In genomic region chrX:1446593-1447141, ce11 we compare ENCODE assay signal across 4 worm cellular contexts.
TF ChIP-seq lines count a peak whose summit lies in the region.

Gene zfp-3 (minus strand): TSS chrX:1446643.

TF ChIP-seq in whole organism, L2 larva, 48 proteins besides CTCF, POLR2A, EP300 and RAD21 (continues in another document):
- peak; percentile 66 for TF ChIP-seq skn-1 (tag; optimal IDR thresholded peaks at IDR 0.05; lab: Kevin White, UChicago)
- peak; percentile 44 for TF ChIP-seq ceh-16 (tag; optimal IDR thresholded peaks at IDR 0.05; lab: Kevin White, UChicago)
- TF ChIP-seq fos-1 (tag; optimal IDR thresholded peaks at IDR 0.05; lab: Kevin White, UChicago): peak; percentile 97
- peak; percentile 36 for TF ChIP-seq lin-39 (tag; optimal IDR thresholded peaks at IDR 0.05; lab: Kevin White, UChicago)
- TF ChIP-seq nhr-10 (tag; optimal IDR thresholded peaks at IDR 0.05; lab: Kevin White, UChicago): peak; percentile 53
- no peak for TF ChIP-seq elt-3 (tag; optimal IDR thresholded peaks at IDR 0.05; lab: Kevin White, UChicago)
- TF ChIP-seq mbf-1 (tag; optimal IDR thresholded peaks at IDR 0.05; lab: Kevin White, UChicago): no peak
- peak; percentile 93 for TF ChIP-seq nhr-6 (tag; optimal IDR thresholded peaks at IDR 0.05; lab: Kevin White, UChicago)
- TF ChIP-seq R02D3.7 (tag; optimal IDR thresholded peaks at IDR 0.05; lab: Kevin White, UChicago): peak; percentile 12
- no peak for TF ChIP-seq alr-1 (tag; optimal IDR thresholded peaks at IDR 0.05; lab: Kevin White, UChicago)
- peak; percentile 96 for TF ChIP-seq nhr-25 (tag; optimal IDR thresholded peaks at IDR 0.05; lab: Kevin White, UChicago)
- no peak for TF ChIP-seq aly-2 (tag; optimal IDR thresholded peaks at IDR 0.05; lab: Kevin White, UChicago)
- TF ChIP-seq nhr-77 (tag; optimal IDR thresholded peaks at IDR 0.05; lab: Kevin White, UChicago): peak; percentile 36
- peak; percentile 98 for TF ChIP-seq C34F6.9 (tag; optimal IDR thresholded peaks at IDR 0.05; lab: Kevin White, UChicago)
- peak; percentile 97 for TF ChIP-seq mdl-1 (tag; optimal IDR thresholded peaks at IDR 0.05; lab: Kevin White, UChicago)
- peak; percentile 62 for TF ChIP-seq ama-1 (optimal IDR thresholded peaks at IDR 0.05; lab: Kevin White, UChicago)
- TF ChIP-seq ztf-1 (GFP tag; conservative IDR thresholded peaks at IDR 0.05; lab: Robert Waterston, UW): no peak
- TF ChIP-seq ZK546.5 (tag; optimal IDR thresholded peaks at IDR 0.05; lab: Kevin White, UChicago): peak; percentile 69
- peak; percentile 84 for TF ChIP-seq blmp-1 (tag; optimal IDR thresholded peaks at IDR 0.05; lab: Kevin White, UChicago; ENCODE audit: insufficient read depth)
- peak; percentile 92 for TF ChIP-seq zag-1 (tag; optimal IDR thresholded peaks at IDR 0.05; lab: Kevin White, UChicago)
- TF ChIP-seq crh-2 (tag; optimal IDR thresholded peaks at IDR 0.05; lab: Kevin White, UChicago): peak; percentile 94
- no peak for TF ChIP-seq nhr-11 (tag; optimal IDR thresholded peaks at IDR 0.05; lab: Kevin White, UChicago)
- peak; percentile 60 for TF ChIP-seq Y55F3AM.14 (GFP tag; optimal IDR thresholded peaks at IDR 0.05; lab: Kevin White, UChicago)

TF ChIP-seq in whole organism, L4 larva, 104 proteins besides CTCF, POLR2A, EP300 and RAD21 (continues in another document):
- TF ChIP-seq dve-1 (tag; optimal IDR thresholded peaks at IDR 0.05; lab: Kevin White, UChicago; ENCODE audit: insufficient read depth): peak; percentile 97
- TF ChIP-seq skn-1 (tag; optimal IDR thresholded peaks at IDR 0.05; lab: Kevin White, UChicago): peak; percentile 6
- TF ChIP-seq zip-2 (tag; optimal IDR thresholded peaks at IDR 0.05; lab: Kevin White, UChicago): no peak
- peak; percentile 96 for TF ChIP-seq hmg-1.1 (GFP tag; IDR thresholded peaks at IDR 0.05; lab: Robert Waterston, UW)
- no peak for TF ChIP-seq snpc-4 (tag; optimal IDR thresholded peaks at IDR 0.05; lab: Kevin White, UChicago)
- TF ChIP-seq ztf-7 (tag; optimal IDR thresholded peaks at IDR 0.05; lab: Kevin White, UChicago): peak; percentile 83
- TF ChIP-seq F10B5.3 (tag; optimal IDR thresholded peaks at IDR 0.05; lab: Kevin White, UChicago): peak; percentile 71
- TF ChIP-seq nhr-76 (tag; optimal IDR thresholded peaks at IDR 0.05; lab: Kevin White, UChicago): no peak
- TF ChIP-seq daf-16 (GFP tag; optimal IDR thresholded peaks at IDR 0.05; lab: Kevin White, UChicago): peak; percentile 62 to 79
- peak; percentile 88 for TF ChIP-seq daf-16 (tag; optimal IDR thresholded peaks at IDR 0.05; lab: Kevin White, UChicago)
- TF ChIP-seq ceh-28 (tag; optimal IDR thresholded peaks at IDR 0.05; lab: Kevin White, UChicago): peak; percentile 72
- TF ChIP-seq nhr-41 (GFP tag; IDR thresholded peaks at IDR 0.05; lab: Robert Waterston, UW): peak; percentile 83
- TF ChIP-seq lir-3 (tag; optimal IDR thresholded peaks at IDR 0.05; lab: Kevin White, UChicago): peak; percentile 45
- TF ChIP-seq ceh-82 (tag; optimal IDR thresholded peaks at IDR 0.05; lab: Kevin White, UChicago): no peak
- no peak for TF ChIP-seq snpc-1.2 (GFP tag; IDR thresholded peaks at IDR 0.05; lab: Robert Waterston, UW)
- peak; percentile 90 for TF ChIP-seq mxl-3 (GFP tag; optimal IDR thresholded peaks at IDR 0.05; lab: Kevin White, UChicago)
- peak; percentile 2 for TF ChIP-seq ces-1 (GFP tag; optimal IDR thresholded peaks at IDR 0.05; lab: Kevin White, UChicago)
- 0 out of 2 replicates have a peak, but pooled peaks have one; percentile 47 for TF ChIP-seq ZK337.2 (GFP tag; IDR thresholded peaks at IDR 0.05; lab: Robert Waterston, UW)
- no peak for TF ChIP-seq T20F7.1 (GFP tag; optimal IDR thresholded peaks at IDR 0.05; lab: Kevin White, UChicago)
- TF ChIP-seq unc-39 (tag; optimal IDR thresholded peaks at IDR 0.05; lab: Kevin White, UChicago): no peak
- peak; percentile 86 for TF ChIP-seq nhr-102 (tag; optimal IDR thresholded peaks at IDR 0.05; lab: Kevin White, UChicago)
- peak; percentile 87 for TF ChIP-seq T26A8.4 (GFP tag; IDR thresholded peaks at IDR 0.05; lab: Robert Waterston, UW)
- peak; percentile 89 for TF ChIP-seq jun-1 (tag; optimal IDR thresholded peaks at IDR 0.05; lab: Kevin White, UChicago)
- no peak for TF ChIP-seq nhr-111 (GFP tag; optimal IDR thresholded peaks at IDR 0.05; lab: Kevin White, UChicago)

TF ChIP-seq in whole organism, late embryonic, 69 proteins besides CTCF, POLR2A, EP300 and RAD21 (continues in another document):
- TF ChIP-seq hlh-8 (tag; optimal IDR thresholded peaks at IDR 0.05; lab: Kevin White, UChicago) (peak; percentile 32), ttx-3 (tag; optimal IDR thresholded peaks at IDR 0.05; lab: Kevin White, UChicago) (no peak), ahr-1 (tag; optimal IDR thresholded peaks at IDR 0.05; lab: Kevin White, UChicago) (no peak), ceh-6 (GFP tag; optimal IDR thresholded peaks at IDR 0.05; lab: Kevin White, UChicago) (no peak), lin-11 (tag; optimal IDR thresholded peaks at IDR 0.05; lab: Kevin White, UChicago) (no peak), T23F11.4 (GFP tag; optimal IDR thresholded peaks at IDR 0.05; lab: Kevin White, UChicago) (no peak), fkh-6 (tag; optimal IDR thresholded peaks at IDR 0.05; lab: Kevin White, UChicago) (no peak), rnt-1 (tag; optimal IDR thresholded peaks at IDR 0.05; lab: Kevin White, UChicago) (peak; percentile 67), hlh-13 (GFP tag; optimal IDR thresholded peaks at IDR 0.05; lab: Kevin White, UChicago) (no peak), ama-1 (optimal IDR thresholded peaks at IDR 0.05; lab: Kevin White, UChicago) (peak; percentile 49), sdc-2 (tag; optimal IDR thresholded peaks at IDR 0.05; lab: Kevin White, UChicago) (peak; percentile 92), ceh-34 (tag; optimal IDR thresholded peaks at IDR 0.05; lab: Kevin White, UChicago) (peak; percentile 87), pat-9 (tag; optimal IDR thresholded peaks at IDR 0.05; lab: Kevin White, UChicago) (no peak), Y22D7AL.16 (tag; optimal IDR thresholded peaks at IDR 0.05; lab: Kevin White, UChicago) (no peak), F13H6.1 (tag; optimal IDR thresholded peaks at IDR 0.05; lab: Kevin White, UChicago) (peak; percentile 82), sox-2 (GFP tag; IDR thresholded peaks at IDR 0.05; lab: Robert Waterston, UW) (no peak), unc-55 (GFP tag; optimal IDR thresholded peaks at IDR 0.05; lab: Kevin White, UChicago) (peak; percentile 67), hlh-30 (tag; optimal IDR thresholded peaks at IDR 0.05; lab: Kevin White, UChicago; ENCODE audit: insufficient read depth) (peak; percentile 98), ceh-2 (tag; optimal IDR thresholded peaks at IDR 0.05; lab: Kevin White, UChicago) (peak; percentile 23), ref-2 (tag; optimal IDR thresholded peaks at IDR 0.05; lab: Kevin White, UChicago) (peak; percentile 86), tbx-7 (tag; optimal IDR thresholded peaks at IDR 0.05; lab: Kevin White, UChicago) (no peak), zip-5 (tag; optimal IDR thresholded peaks at IDR 0.05; lab: Kevin White, UChicago) (no peak), ceh-14 (tag; optimal IDR thresholded peaks at IDR 0.05; lab: Kevin White, UChicago) (peak; percentile 64), ets-4 (tag; optimal IDR thresholded peaks at IDR 0.05; lab: Kevin White, UChicago) (peak; percentile 73), pros-1 (tag; optimal IDR thresholded peaks at IDR 0.05; lab: Kevin White, UChicago) (peak; percentile 75), mec-3 (tag; optimal IDR thresholded peaks at IDR 0.05; lab: Kevin White, UChicago; ENCODE audit: borderline replicate concordance) (no peak)

TF ChIP-seq in whole organism, mixed stage, embryonic, 35 proteins besides CTCF, POLR2A, EP300 and RAD21 (continues in another document):
- peak; percentile 90 for TF ChIP-seq nhr-237 (tag; optimal IDR thresholded peaks at IDR 0.05; lab: Kevin White, UChicago)
- no peak for TF ChIP-seq nhr-2 (tag; optimal IDR thresholded peaks at IDR 0.05; lab: Kevin White, UChicago)
- no peak for TF ChIP-seq lin-32 (GFP tag; optimal IDR thresholded peaks at IDR 0.05; lab: Kevin White, UChicago)
- peak; percentile 63 for TF ChIP-seq hlh-1 (tag; optimal IDR thresholded peaks at IDR 0.05; lab: Kevin White, UChicago)
- TF ChIP-seq sem-2 (GFP tag; optimal IDR thresholded peaks at IDR 0.05; lab: Kevin White, UChicago): no peak
- no peak for TF ChIP-seq blmp-1 (tag; optimal IDR thresholded peaks at IDR 0.05; lab: Kevin White, UChicago)
- no peak for TF ChIP-seq mab-5 (tag; optimal IDR thresholded peaks at IDR 0.05; lab: Kevin White, UChicago)
- no peak for TF ChIP-seq tbx-8 (GFP tag; optimal IDR thresholded peaks at IDR 0.05; lab: Kevin White, UChicago)
- TF ChIP-seq ceh-83 (GFP tag; optimal IDR thresholded peaks at IDR 0.05; lab: Kevin White, UChicago): no peak
- TF ChIP-seq ham-2 (GFP tag; optimal IDR thresholded peaks at IDR 0.05; lab: Kevin White, UChicago): no peak
- peak; percentile 83 for TF ChIP-seq mep-1 (tag; optimal IDR thresholded peaks at IDR 0.05; lab: Kevin White, UChicago)
- TF ChIP-seq ztf-11 (tag; optimal IDR thresholded peaks at IDR 0.05; lab: Kevin White, UChicago): peak; percentile 55
- TF ChIP-seq ceh-43 (GFP tag; optimal IDR thresholded peaks at IDR 0.05; lab: Kevin White, UChicago): no peak
- TF ChIP-seq zip-8 (tag; optimal IDR thresholded peaks at IDR 0.05; lab: Kevin White, UChicago): no peak
- no peak for TF ChIP-seq elt-3 (tag; optimal IDR thresholded peaks at IDR 0.05; lab: Kevin White, UChicago)
- no peak for TF ChIP-seq elt-1 (tag; optimal IDR thresholded peaks at IDR 0.05; lab: Kevin White, UChicago; ENCODE audit: borderline replicate concordance, insufficient read depth)
- TF ChIP-seq mls-2 (tag; optimal IDR thresholded peaks at IDR 0.05; lab: Kevin White, UChicago): peak; percentile 69
- peak; percentile 98 for TF ChIP-seq ceh-39 (tag; optimal IDR thresholded peaks at IDR 0.05; lab: Kevin White, UChicago)
- peak; percentile 66 for TF ChIP-seq sptf-1 (tag; optimal IDR thresholded peaks at IDR 0.05; lab: Kevin White, UChicago)
- peak; percentile 93 for TF ChIP-seq pha-4 (tag; optimal IDR thresholded peaks at IDR 0.05; lab: Kevin White, UChicago)
- TF ChIP-seq unc-62 (GFP tag; optimal IDR thresholded peaks at IDR 0.05; lab: Kevin White, UChicago): peak; percentile 72
- no peak for TF ChIP-seq bed-3 (GFP tag; optimal IDR thresholded peaks at IDR 0.05; lab: Kevin White, UChicago)
- no peak for TF ChIP-seq cnd-1 (tag; optimal IDR thresholded peaks at IDR 0.05; lab: Kevin White, UChicago)
- TF ChIP-seq unc-39 (tag; optimal IDR thresholded peaks at IDR 0.05; lab: Kevin White, UChicago): no peak
- TF ChIP-seq nhr-28 (tag; optimal IDR thresholded peaks at IDR 0.05; lab: Kevin White, UChicago): no peak
- peak; percentile 60 for TF ChIP-seq unc-120 (tag; optimal IDR thresholded peaks at IDR 0.05; lab: Kevin White, UChicago; ENCODE audit: poor library complexity, severe bottlenecking)
- TF ChIP-seq ces-1 (GFP tag; optimal IDR thresholded peaks at IDR 0.05; lab: Kevin White, UChicago): peak; percentile 83
- no peak for TF ChIP-seq flh-1 (GFP tag; optimal IDR thresholded peaks at IDR 0.05; lab: Kevin White, UChicago)
- peak; percentile 92 for TF ChIP-seq lin-13 (tag; optimal IDR thresholded peaks at IDR 0.05; lab: Kevin White, UChicago)
- TF ChIP-seq drap-1 (GFP tag; optimal IDR thresholded peaks at IDR 0.05; lab: Kevin White, UChicago): peak; percentile 45
